Worm (Caenorhabditis elegans) whole organism, young adult: ENCODE data around the gene acbp-4.

Source experiments
- B0019.2 ChIP-seq: fragments of 200-800 bp; sonication (Bioruptor generic); conservative IDR thresholded peaks from 2 replicates; pipeline ENCODE4 v1.3.6; 2022; ENCODE audit warnings: missing genetic modification reagents, missing genetic modification characterization, missing compliant biosample characterization
- C06A6.2 ChIP-seq: fragments of 200-800 bp; sonication (Bioruptor generic); conservative IDR thresholded peaks from 2 replicates; pipeline ENCODE4 v1.3.6; 2022; ENCODE audit warnings: missing genetic modification characterization, missing compliant biosample characterization
- F33H1.4 ChIP-seq: fragments of 200-800 bp; sonication (Bioruptor generic); IDR thresholded peaks from 2 replicates; pipeline ENCODE4 v1.3.6; 2022; ENCODE audit warnings: missing genetic modification reagents, missing genetic modification characterization, missing compliant biosample characterization
- F37B4.10 ChIP-seq: fragments of 200-800 bp; sonication (Bioruptor generic); IDR thresholded peaks from 2 replicates; pipeline ENCODE4 v1.3.6; 2022; ENCODE audit warnings: missing genetic modification characterization, missing compliant biosample characterization
- F49E8.2 ChIP-seq: sonication (generic microtip); optimal IDR thresholded peaks from 3 replicates; lab custom pipeline; 2017; ENCODE audit warnings: missing genetic modification characterization, mild to moderate bottlenecking, missing compliant biosample characterization, antibody characterized with exemption, moderate library complexity; ENCODE audit not compliant: insufficient read depth
- F57A8.1 ChIP-seq: fragments of 200-800 bp; sonication (Bioruptor generic); optimal IDR thresholded peaks from 2 replicates; lab custom pipeline; 2018; ENCODE audit warnings: mild to moderate bottlenecking, missing genetic modification characterization, moderate library complexity, missing compliant biosample characterization
- K11D2.4 ChIP-seq: fragments of 200-800 bp; sonication (Bioruptor generic); IDR thresholded peaks from 2 replicates; pipeline ENCODE4 v1.3.6; 2022; ENCODE audit warnings: missing genetic modification reagents, missing genetic modification characterization, missing compliant biosample characterization
- K12H6.12 ChIP-seq: fragments of 200-800 bp; sonication (Bioruptor generic); optimal IDR thresholded peaks from 2 replicates; lab custom pipeline; 2018; ENCODE audit warnings: mild to moderate bottlenecking, missing genetic modification characterization, missing compliant biosample characterization
- Y53G8AR.9 ChIP-seq: fragments of 200-800 bp; sonication (Bioruptor generic); conservative IDR thresholded peaks from 2 replicates; pipeline ENCODE4 v1.3.6; 2022; ENCODE audit warnings: missing genetic modification reagents, missing genetic modification characterization, missing compliant biosample characterization
- ZK185.1 ChIP-seq: sonication (generic microtip); optimal IDR thresholded peaks from 2 replicates; lab custom pipeline; 2016; ENCODE audit warnings: mild to moderate bottlenecking, missing genetic modification characterization, missing compliant biosample characterization; ENCODE audit not compliant: poor library complexity, severe bottlenecking
- attf-5 ChIP-seq: fragments of 200-800 bp; sonication (Bioruptor generic); optimal IDR thresholded peaks from 2 replicates; lab custom pipeline; 2018; ENCODE audit warnings: mild to moderate bottlenecking, missing genetic modification characterization, missing compliant biosample characterization
- ceh-58 ChIP-seq: fragments of 200-800 bp; sonication (Bioruptor generic); IDR thresholded peaks from 2 replicates; pipeline ENCODE4 v1.3.6; 2022; ENCODE audit warnings: missing genetic modification characterization, missing compliant biosample characterization
- chd-7 ChIP-seq: sonication (generic microtip); optimal IDR thresholded peaks from 2 replicates; lab custom pipeline; 2016; ENCODE audit warnings: mild to moderate bottlenecking, missing genetic modification characterization, moderate library complexity, missing compliant biosample characterization
- die-1 ChIP-seq: sonication (generic microtip); optimal IDR thresholded peaks from 2 replicates; lab custom pipeline; 2016; ENCODE audit warnings: missing genotype, mild to moderate bottlenecking, missing genetic modification characterization, missing compliant biosample characterization
- dox-1 ChIP-seq: fragments of 200-800 bp; sonication (Bioruptor generic); IDR thresholded peaks from 2 replicates; pipeline ENCODE4 v1.3.6; 2022; ENCODE audit warnings: missing genetic modification reagents, missing genetic modification characterization, missing compliant biosample characterization
- egl-44 ChIP-seq: fragments of 200-800 bp; sonication (Bioruptor generic); IDR thresholded peaks from 2 replicates; pipeline ENCODE4 v1.3.6; 2022; ENCODE audit warnings: missing genetic modification reagents, missing genetic modification characterization, missing compliant biosample characterization
- ekl-4 ChIP-seq: fragments of 200-800 bp; sonication (Bioruptor generic); IDR thresholded peaks from 2 replicates; pipeline ENCODE4 v1.3.6; 2022; ENCODE audit warnings: missing genetic modification reagents, missing genetic modification characterization, missing compliant biosample characterization
- gei-17 ChIP-seq: fragments of 200-800 bp; sonication (Bioruptor generic); optimal IDR thresholded peaks from 2 replicates; lab custom pipeline; 2018; ENCODE audit warnings: mild to moderate bottlenecking, missing genetic modification characterization, missing compliant biosample characterization
- him-1 ChIP-seq: sonication (generic microtip); optimal IDR thresholded peaks from 2 replicates; lab custom pipeline; 2016; ENCODE audit warnings: missing genotype, missing genetic modification reagents, missing genetic modification characterization, missing compliant biosample characterization
- hlh-12 ChIP-seq: sonication (generic microtip); optimal IDR thresholded peaks from 2 replicates; lab custom pipeline; 2016; ENCODE audit warnings: missing genetic modification characterization, missing compliant biosample characterization
- hmg-1.2 ChIP-seq: fragments of 200-800 bp; sonication (Bioruptor generic); IDR thresholded peaks from 2 replicates; pipeline ENCODE4 v1.3.6; 2022; ENCODE audit warnings: missing genetic modification reagents, missing genetic modification characterization, missing compliant biosample characterization
- hrde-1 ChIP-seq: sonication (generic microtip); optimal IDR thresholded peaks from 2 replicates; lab custom pipeline; 2016; ENCODE audit warnings: missing genetic modification characterization, mild to moderate bottlenecking, missing compliant biosample characterization, moderate library complexity, missing genotype, missing genetic modification reagents, borderline replicate concordance
- let-526 ChIP-seq: fragments of 200-800 bp; sonication (Bioruptor generic); IDR thresholded peaks from 2 replicates; pipeline ENCODE4 v1.3.6; 2022; ENCODE audit warnings: missing genetic modification reagents, missing genetic modification characterization, missing compliant biosample characterization
- let-607 ChIP-seq, 2 experiments: fragments of 200-800 bp in 1 of 2; sonication (Bioruptor generic) in 1 of 2; sonication (generic microtip) in 1 of 2; optimal IDR thresholded peaks; 2 replicates each; lab custom pipeline; 2016 to 2018; ENCODE audit warnings: mild to moderate bottlenecking in 2 of 2, missing compliant biosample characterization in 2 of 2, missing genetic modification characterization in 2 of 2, moderate library complexity in 2 of 2, missing genotype in 1 of 2
- lin-35 ChIP-seq, 3 experiments: fragments of 150-350 bp in 2 of 3; sonication (generic microtip) in 1 of 3; optimal IDR thresholded peaks; 2 replicates each; lab custom pipeline; 2014 to 2018; ENCODE audit warnings: missing biosample characterization in 3 of 3, missing genetic modification characterization in 3 of 3, missing genetic modification reagents in 3 of 3
- lin-54 ChIP-seq: fragments of 200-800 bp; sonication (Bioruptor generic); optimal IDR thresholded peaks from 2 replicates; lab custom pipeline; 2018; ENCODE audit warnings: mild to moderate bottlenecking, missing genetic modification characterization, missing compliant biosample characterization
- lir-1 ChIP-seq: fragments of 200-800 bp; sonication (Bioruptor generic); conservative IDR thresholded peaks from 2 replicates; pipeline ENCODE4 v1.3.6; 2022; ENCODE audit warnings: missing genetic modification reagents, missing genetic modification characterization, missing compliant biosample characterization
- lsl-1 ChIP-seq: fragments of 200-800 bp; sonication (Bioruptor generic); optimal IDR thresholded peaks from 2 replicates; lab custom pipeline; 2018; ENCODE audit warnings: mild to moderate bottlenecking, missing genetic modification characterization, moderate library complexity, missing compliant biosample characterization
- madf-10 ChIP-seq: sonication (generic microtip); optimal IDR thresholded peaks from 2 replicates; lab custom pipeline; 2016; ENCODE audit warnings: mild to moderate bottlenecking, missing genetic modification characterization, missing compliant biosample characterization
- madf-3 ChIP-seq: fragments of 200-800 bp; sonication (Bioruptor generic); IDR thresholded peaks from 2 replicates; pipeline ENCODE4 v1.3.6; 2022; ENCODE audit warnings: missing genetic modification reagents, missing genetic modification characterization, missing compliant biosample characterization
- nfya-1 ChIP-seq: sonication (generic microtip); optimal IDR thresholded peaks from 2 replicates; lab custom pipeline; 2017; ENCODE audit warnings: antibody characterized with exemption, missing compliant biosample characterization, missing genetic modification characterization, borderline replicate concordance; ENCODE audit not compliant: insufficient read depth
- nhr-80 ChIP-seq: sonication (generic microtip); optimal IDR thresholded peaks from 2 replicates; lab custom pipeline; 2016; ENCODE audit warnings: missing genetic modification characterization, missing compliant biosample characterization
- pbrm-1 ChIP-seq: fragments of 200-800 bp; sonication (Bioruptor generic); IDR thresholded peaks from 2 replicates; pipeline ENCODE4 v1.3.6; 2022; ENCODE audit warnings: missing genetic modification reagents, missing genetic modification characterization, missing compliant biosample characterization
- pha-4 ChIP-seq: fragments of 150-350 bp; sonication (generic microtip); optimal IDR thresholded peaks from 2 replicates; lab custom pipeline; 2014; ENCODE audit warnings: missing biosample characterization, missing genetic modification reagents, missing genetic modification characterization
- repo-1 ChIP-seq: sonication (generic microtip); optimal IDR thresholded peaks from 2 replicates; lab custom pipeline; 2017; ENCODE audit warnings: mild to moderate bottlenecking, missing genetic modification characterization, missing compliant biosample characterization
- snpc-1.1 ChIP-seq: sonication (generic microtip); optimal IDR thresholded peaks from 2 replicates; lab custom pipeline; 2017; ENCODE audit warnings: missing genetic modification characterization, mild to moderate bottlenecking, missing compliant biosample characterization, antibody characterized with exemption, moderate library complexity, missing genotype, missing genetic modification reagents; ENCODE audit not compliant: insufficient read depth
- snpc-3.4 ChIP-seq: sonication (generic microtip); optimal IDR thresholded peaks from 2 replicates; lab custom pipeline; 2017; ENCODE audit warnings: missing genetic modification characterization, mild to moderate bottlenecking, missing compliant biosample characterization, antibody characterized with exemption, moderate library complexity, missing genotype, missing genetic modification reagents
- somi-1 ChIP-seq: fragments of 200-800 bp; sonication (Bioruptor generic); optimal IDR thresholded peaks from 2 replicates; lab custom pipeline; 2018; ENCODE audit warnings: mild to moderate bottlenecking, missing genetic modification characterization, missing compliant biosample characterization
- sptf-2 ChIP-seq: fragments of 200-800 bp; sonication (Bioruptor generic); optimal IDR thresholded peaks from 2 replicates; lab custom pipeline; 2018; ENCODE audit warnings: mild to moderate bottlenecking, missing genetic modification characterization, missing compliant biosample characterization
- tbp1 ChIP-seq: fragments of 200-800 bp; sonication (Bioruptor generic); optimal IDR thresholded peaks from 2 replicates; lab custom pipeline; 2018; ENCODE audit warnings: mild to moderate bottlenecking, missing genetic modification characterization, missing compliant biosample characterization
- tlf-1 ChIP-seq: fragments of 200-800 bp; sonication (Bioruptor generic); optimal IDR thresholded peaks from 2 replicates; lab custom pipeline; 2018; ENCODE audit warnings: mild to moderate bottlenecking, missing genetic modification characterization, missing compliant biosample characterization
- zfh-2 ChIP-seq: fragments of 200-800 bp; sonication (Bioruptor generic); conservative IDR thresholded peaks from 2 replicates; pipeline ENCODE4 v1.3.6; 2022; ENCODE audit warnings: missing genetic modification reagents, missing genetic modification characterization, missing compliant biosample characterization
- ztf-18 ChIP-seq: sonication (generic microtip); optimal IDR thresholded peaks from 2 replicates; lab custom pipeline; 2016; ENCODE audit warnings: missing genotype, mild to moderate bottlenecking, missing genetic modification characterization, missing compliant biosample characterization
- ztf-26 ChIP-seq: sonication (generic microtip); optimal IDR thresholded peaks from 2 replicates; lab custom pipeline; 2017; ENCODE audit warnings: missing genetic modification characterization, missing compliant biosample characterization
- ztf-6 ChIP-seq: fragments of 200-800 bp; sonication (Bioruptor generic); IDR thresholded peaks from 2 replicates; pipeline ENCODE4 v1.3.6; 2022; ENCODE audit warnings: missing genetic modification reagents, missing genetic modification characterization, missing compliant biosample characterization

Gene acbp-4

ce11 chrIII:7335220-7335619 lies 26.3 kb upstream of the acbp-4 start, which contains the start of gene F56C9.10 (continued):
- TF ChIP-seq let-607 (tag; optimal IDR thresholded peaks at IDR 0.05; lab: Kevin White, UChicago) = peak; percentile 67 to 69
- no peak for TF ChIP-seq hlh-12 (tag; lab: Kevin White, UChicago)
- TF ChIP-seq pbrm-1 (GFP tag; lab: Robert Waterston, UW) = peak; percentile 79
- no peak for TF ChIP-seq F49E8.2 (tag; lab: Kevin White, UChicago)
- peak; percentile 56; the same call in 1 of the 2 replicates for TF ChIP-seq Y53G8AR.9 (GFP tag; lab: Robert Waterston, UW)
- TF ChIP-seq snpc-1.1 (tag; lab: Kevin White, UChicago) = no peak
- TF ChIP-seq die-1 (tag; lab: Kevin White, UChicago) = peak; percentile 34
- peak; percentile 62 for TF ChIP-seq ztf-26
- peak; percentile 77; the same call in 1 of the 2 replicates for TF ChIP-seq madf-3 (GFP tag; lab: Robert Waterston, UW)
- TF ChIP-seq F57A8.1 (GFP tag; lab: Kevin White, UChicago) = no peak
- TF ChIP-seq F37B4.10 = no peak
- TF ChIP-seq tlf-1 (GFP tag; lab: Kevin White, UChicago) = peak; percentile 67
- no peak for TF ChIP-seq B0019.2 (GFP tag; lab: Robert Waterston, UW)
- 0 out of 2 replicates have a peak, but pooled peaks have one; percentile 14 for TF ChIP-seq C06A6.2 (GFP tag; lab: Robert Waterston, UW)
- no peak for TF ChIP-seq lsl-1
- TF ChIP-seq ztf-6 (GFP tag; lab: Robert Waterston, UW) = 0 out of 2 replicates have a peak, but pooled peaks have one; percentile 7
- no peak for TF ChIP-seq pha-4 (tag; lab: Kevin White, UChicago)
- peak; percentile 86 for TF ChIP-seq attf-5 (GFP tag; lab: Kevin White, UChicago)
- no peak for TF ChIP-seq hrde-1
- no peak for TF ChIP-seq nfya-1 (tag; lab: Kevin White, UChicago)
- peak; percentile 82 for TF ChIP-seq chd-7 (tag; lab: Kevin White, UChicago)
- TF ChIP-seq lin-54 (GFP tag; lab: Kevin White, UChicago) = peak; percentile 50
- peak; percentile 50; the same call in 1 of the 2 replicates for TF ChIP-seq hmg-1.2 (GFP tag; lab: Robert Waterston, UW)
- TF ChIP-seq ceh-58 (GFP tag; lab: Robert Waterston, UW) = no peak
- peak; percentile 75 for TF ChIP-seq zfh-2
- TF ChIP-seq dox-1 = peak; percentile 54; the same call in 1 of the 2 replicates
- TF ChIP-seq F33H1.4 (GFP tag; lab: Robert Waterston, UW) = peak; percentile 41
- peak; percentile 78 for TF ChIP-seq K12H6.12 (tag; lab: Kevin White, UChicago)
- peak; percentile 58 for TF ChIP-seq tbp1 (GFP tag; lab: Kevin White, UChicago)
- peak; percentile 64 for TF ChIP-seq repo-1 (tag; lab: Kevin White, UChicago)
- 0 out of 2 replicates have a peak, but pooled peaks have one; percentile 35 for TF ChIP-seq K11D2.4 (GFP tag; lab: Robert Waterston, UW)
- TF ChIP-seq sptf-2 (GFP tag; lab: Kevin White, UChicago) = no peak
- peak; percentile 77 for TF ChIP-seq madf-10 (tag; lab: Kevin White, UChicago)
- TF ChIP-seq ZK185.1 (tag; lab: Kevin White, UChicago) = peak; percentile 53
- TF ChIP-seq lin-35 (GFP tag; optimal IDR thresholded peaks at IDR 0.05; lab: Kevin White, UChicago) = peak in 1 of 3 experiments; percentile 27
- peak; percentile 43 for TF ChIP-seq gei-17 (GFP tag; lab: Kevin White, UChicago)
- peak; percentile 78 for TF ChIP-seq nhr-80 (tag; lab: Kevin White, UChicago)
- peak; percentile 16 for TF ChIP-seq ztf-18
- TF ChIP-seq lir-1 (GFP tag; lab: Robert Waterston, UW) = no peak
- peak; percentile 51; the same call in 1 of the 2 replicates for TF ChIP-seq let-526
- TF ChIP-seq snpc-3.4 (tag; lab: Kevin White, UChicago) = no peak
- TF ChIP-seq egl-44 (GFP tag; lab: Robert Waterston, UW) = 0 out of 2 replicates have a peak, but pooled peaks have one; percentile 34
- TF ChIP-seq ekl-4 (GFP tag; lab: Robert Waterston, UW) = peak; percentile 71; the same call in 1 of the 2 replicates
- peak; percentile 95 for TF ChIP-seq somi-1 (GFP tag; lab: Kevin White, UChicago)
- TF ChIP-seq him-1 (tag; lab: Kevin White, UChicago) = no peak
